Fruit fly (Drosophila melanogaster) whole organism, pupa: ENCODE measurements around the gene mei-P26.

Experiments used
- CG12605 ChIP-seq: fragments of 200-800 bp; sonication (Bioruptor generic); IDR thresholded peaks from 2 replicates; pipeline ENCODE4 v1.3.6; 2022; ENCODE audit warnings: missing biosample characterization, missing genetic modification characterization
- CG13204 ChIP-seq: fragments of 200-800 bp; sonication (Bioruptor generic); optimal IDR thresholded peaks from 2 replicates; lab custom pipeline; 2018; ENCODE audit warnings: missing biosample characterization, mild to moderate bottlenecking, missing genetic modification characterization, moderate library complexity
- CG15710 ChIP-seq: fragments of 200-800 bp; sonication (Bioruptor generic); optimal IDR thresholded peaks from 2 replicates; lab custom pipeline; 2018; ENCODE audit warnings: missing biosample characterization, mild to moderate bottlenecking, missing genetic modification characterization, moderate library complexity
- CG32121 ChIP-seq: fragments of 200-800 bp; sonication (Bioruptor generic); IDR thresholded peaks from 2 replicates; pipeline ENCODE4 v1.3.6; 2022; ENCODE audit warnings: missing biosample characterization, missing genetic modification characterization
- CG34367 ChIP-seq: fragments of 200-800 bp; sonication (Bioruptor generic); optimal IDR thresholded peaks from 2 replicates; lab custom pipeline; 2018; ENCODE audit warnings: missing biosample characterization, mild to moderate bottlenecking, missing genetic modification characterization
- CG8159 ChIP-seq: fragments of 200-800 bp; sonication (Bioruptor generic); optimal IDR thresholded peaks from 3 replicates; lab custom pipeline; 2018; ENCODE audit warnings: missing biosample characterization, mild to moderate bottlenecking, missing genetic modification characterization, moderate library complexity
- Pif1A ChIP-seq: fragments of 200-800 bp; sonication (Bioruptor generic); optimal IDR thresholded peaks from 3 replicates; lab custom pipeline; 2016; ENCODE audit warnings: missing biosample characterization, missing genetic modification characterization
- Pif1B ChIP-seq: fragments of 200-800 bp; sonication (Bioruptor generic); optimal IDR thresholded peaks from 3 replicates; lab custom pipeline; 2016; ENCODE audit warnings: missing biosample characterization, missing genetic modification characterization
- Snoo ChIP-seq: fragments of 200-800 bp; sonication (Bioruptor generic); optimal IDR thresholded peaks from 3 replicates; lab custom pipeline; 2017; ENCODE audit warnings: missing biosample characterization, mild to moderate bottlenecking, missing genetic modification characterization, inconsistent platforms
- gl ChIP-seq: fragments of 200-800 bp; sonication (Bioruptor generic); optimal IDR thresholded peaks from 2 replicates; lab custom pipeline; 2018; ENCODE audit warnings: missing biosample characterization, mild to moderate bottlenecking, missing genetic modification characterization

dm6 chrX:9226837-9227236 lies 63.8 kb downstream of the mei-P26 start, which contains the start of gene Gr8a:
- TF ChIP-seq CG32121 (no peak), Pif1B (GFP tag; lab: Kevin White, UChicago) (no peak), CG12605 (GFP tag; lab: Robert Waterston, UW) (no peak), Snoo (tag; lab: Kevin White, UChicago) (no peak), Pif1A (GFP tag; lab: Kevin White, UChicago) (no peak), CG8159 (no peak), CG15710 (no peak), CG13204 (GFP tag; lab: Kevin White, UChicago) (no peak), gl (no peak), CG34367 (tag; lab: Kevin White, UChicago) (no peak)
